Fruit fly (Drosophila melanogaster) whole organism, embryonic: Measurements from ENCODE around the gene CG3603.

Source experiments
- CG3847 ChIP-seq: fragments of 200-800 bp; sonication (Bioruptor generic); IDR thresholded peaks from 2 replicates; pipeline ENCODE4 v1.3.6; 2022; ENCODE audit warnings: missing biosample characterization, missing genetic modification characterization
- CG7745 ChIP-seq: fragments of 200-800 bp; sonication (Bioruptor generic); optimal IDR thresholded peaks from 2 replicates; lab custom pipeline; 2018; ENCODE audit warnings: missing biosample characterization, mild to moderate bottlenecking, missing genetic modification characterization, moderate library complexity
- HLH3B ChIP-seq: fragments of 200-800 bp; sonication (Bioruptor generic); IDR thresholded peaks from 2 replicates; pipeline ENCODE4 v1.3.6; 2022; ENCODE audit warnings: missing biosample characterization, missing genetic modification characterization
- Sox100B ChIP-seq: fragments of 200-800 bp; sonication (Bioruptor generic); optimal IDR thresholded peaks from 3 replicates; lab custom pipeline; 2018; ENCODE audit warnings: missing biosample characterization, mild to moderate bottlenecking, missing genetic modification characterization
- ranshi ChIP-seq: fragments of 200-800 bp; sonication (Bioruptor generic); IDR thresholded peaks from 2 replicates; pipeline ENCODE4 v1.3.6; 2022; ENCODE audit warnings: missing biosample characterization, missing genetic modification characterization

DNA sequence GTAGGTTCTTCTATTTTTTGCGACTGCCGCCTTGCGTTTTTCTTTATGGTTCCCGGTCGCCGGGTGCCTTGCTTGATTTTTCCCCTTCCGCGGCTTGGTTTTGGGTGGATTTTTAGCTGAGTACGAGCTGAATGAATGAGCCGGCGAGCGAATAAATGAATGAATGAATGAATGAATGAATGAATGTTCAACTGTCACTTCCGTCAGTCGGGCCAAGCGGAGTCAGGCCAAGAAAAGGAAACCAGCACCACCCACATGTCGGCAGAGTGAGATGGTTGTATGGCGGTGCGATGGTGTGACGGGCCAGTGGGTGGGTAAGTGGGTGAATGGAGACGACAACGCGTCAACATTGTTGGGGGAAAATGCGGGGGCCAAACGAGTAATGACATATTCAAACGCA, 21.2 kb downstream of the CG3603 start:
- TF ChIP-seq CG3847 (GFP tag; lab: Robert Waterston, UW), result no peak
- no peak for TF ChIP-seq ranshi (GFP tag; lab: Robert Waterston, UW)
- TF ChIP-seq CG7745, result no peak
- no peak for TF ChIP-seq HLH3B (GFP tag; lab: Robert Waterston, UW)
- no peak for TF ChIP-seq Sox100B (GFP tag; lab: Kevin White, UChicago)
